Fruit fly (Drosophila melanogaster) whole organism: ENCODE results near the gene CG44000.

Experiments
- CG8478 ChIP-seq: fragments of >200 bp; optimal IDR thresholded peaks from 2 replicates; lab custom pipeline; 2018; ENCODE audit warnings: inconsistent platforms
- Dll ChIP-seq: fragments of >200 bp; optimal IDR thresholded peaks from 2 replicates; lab custom pipeline; 2017
- EcR ChIP-seq, 2 experiments: fragments of >200 bp; optimal IDR thresholded peaks; 2 replicates each; lab custom pipeline; 2017; ENCODE audit warnings: missing biosample characterization in 2 of 2, missing genetic modification characterization in 2 of 2, missing genetic modification reagents in 2 of 2
- pan ChIP-seq: fragments of >200 bp; optimal IDR thresholded peaks from 2 replicates; lab custom pipeline; 2017
- psq ChIP-seq: fragments of >200 bp; optimal IDR thresholded peaks from 2 replicates; lab custom pipeline; 2017
- usp ChIP-seq: fragments of >200 bp; optimal IDR thresholded peaks from 2 replicates; lab custom pipeline; 2017; ENCODE audit warnings: missing biosample characterization, missing genetic modification characterization, mixed read lengths

CG44000 gene

DNA sequence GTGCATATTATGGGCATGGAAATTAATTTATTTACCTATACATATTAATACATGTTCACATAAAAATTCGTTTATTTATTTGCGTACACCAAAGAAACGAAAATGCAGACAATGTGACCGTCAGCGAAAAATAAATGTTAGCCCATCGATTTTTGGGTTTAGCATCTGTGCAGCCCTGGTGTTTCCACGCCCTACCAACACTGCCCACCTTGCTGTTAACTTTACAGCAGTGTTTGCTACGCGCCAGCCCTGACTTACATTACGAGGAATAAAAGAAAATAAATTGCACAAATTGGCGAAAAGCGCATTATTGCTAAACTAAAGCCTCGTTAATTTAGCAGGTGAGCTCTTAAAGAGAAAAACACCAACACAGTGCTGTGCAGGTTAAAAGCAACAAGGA, at the start of gene CG44000, which contains the start of the genes CG33995 and CG44001:
Gene CG44000, plus strand, starts transcription at position 228 of the 400 bp plus-strand sequence.
Gene CG33995, plus strand, starts transcription at position 228 of the 400 bp plus-strand sequence.
Gene CG44001, plus strand, starts transcription at position 228 of the 400 bp plus-strand sequence.
- no peak for TF ChIP-seq usp
- no peak for TF ChIP-seq Dll
- no peak for TF ChIP-seq EcR (GFP tag; optimal IDR thresholded peaks at IDR 0.05; lab: Kevin White, UChicago)
- TF ChIP-seq CG8478 (lab: Kevin White, UChicago) = no peak
- no peak for TF ChIP-seq pan (lab: Kevin White, UChicago)
- TF ChIP-seq psq = no peak

DNA sequence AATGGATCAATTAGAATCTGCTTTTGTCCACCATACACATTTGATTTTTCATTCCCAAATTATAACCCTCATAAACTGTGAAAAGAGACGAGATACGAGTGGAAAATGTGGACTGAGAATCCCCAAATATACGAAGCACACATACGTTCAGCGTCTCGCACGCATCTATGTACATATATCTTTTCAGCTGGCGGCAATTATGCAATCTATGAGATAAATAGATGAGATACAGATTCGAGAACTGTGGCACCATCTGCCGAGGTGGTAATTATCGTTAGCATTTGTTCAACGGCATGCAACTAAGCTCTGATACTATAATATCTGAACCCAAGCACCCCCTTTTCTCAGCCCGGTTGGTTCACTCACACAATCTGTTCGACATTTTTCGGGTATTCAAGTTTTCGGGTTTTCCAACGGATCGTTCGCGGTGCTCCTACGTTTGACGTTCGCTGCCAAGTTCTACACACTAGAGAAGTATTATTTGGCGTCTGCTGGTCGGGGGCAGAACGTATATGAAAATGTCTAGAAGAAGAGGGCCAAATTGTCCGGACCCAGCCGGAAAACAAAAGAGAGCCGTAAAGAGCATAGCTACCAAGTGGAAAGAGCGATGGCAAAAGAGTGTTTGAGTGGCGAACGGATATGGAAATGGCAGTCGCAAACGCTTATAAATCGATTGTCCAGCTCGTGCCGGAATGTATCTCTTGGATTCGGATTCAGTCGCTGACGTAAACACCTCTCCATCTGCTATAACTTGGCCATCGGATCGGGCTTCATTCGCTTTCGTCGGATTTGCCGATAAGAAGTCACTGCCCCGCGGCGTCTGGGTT, 47.8 kb upstream of the CG44000 start:
- TF ChIP-seq CG8478 (lab: Kevin White, UChicago) = no peak
- no peak for TF ChIP-seq Dll
- TF ChIP-seq psq = no peak
- no peak for TF ChIP-seq EcR (GFP tag; optimal IDR thresholded peaks at IDR 0.05; lab: Kevin White, UChicago)

DNA sequence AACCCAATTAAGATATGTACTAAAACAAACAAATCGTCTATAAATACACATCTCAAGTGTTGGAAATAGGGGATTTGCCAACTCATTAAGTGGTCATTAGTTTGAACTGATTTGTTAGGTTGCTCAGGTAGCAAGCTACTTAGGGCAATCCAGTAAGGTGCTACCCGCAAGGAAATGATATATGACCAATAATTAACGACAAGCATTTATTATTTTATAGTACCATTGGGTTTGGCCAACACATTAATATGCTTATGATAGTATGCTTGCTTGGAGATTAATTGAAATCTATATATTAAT, 47.3 kb upstream of the CG44000 start:
- TF ChIP-seq CG8478 (lab: Kevin White, UChicago) (no peak), Dll (no peak), psq (no peak), EcR (GFP tag; optimal IDR thresholded peaks at IDR 0.05; lab: Kevin White, UChicago) (no peak), usp (no peak), pan (lab: Kevin White, UChicago) (no peak)

dm6 chr2L:4996283-4996922, 46.7 kb upstream of the CG44000 start:
- TF ChIP-seq pan (lab: Kevin White, UChicago) (no peak), EcR (GFP tag; optimal IDR thresholded peaks at IDR 0.05; lab: Kevin White, UChicago) (no peak), Dll (no peak), usp (no peak), CG8478 (lab: Kevin White, UChicago) (no peak), psq (no peak)

dm6 chr2L:4997401-4998259, 45.4 kb upstream of the CG44000 start:
- peak in 1 of 2 experiments; percentile 67 for TF ChIP-seq EcR (GFP tag; optimal IDR thresholded peaks at IDR 0.05; lab: Kevin White, UChicago)
- peak; percentile 64 for TF ChIP-seq CG8478 (lab: Kevin White, UChicago)
- no peak for TF ChIP-seq pan (lab: Kevin White, UChicago)
- TF ChIP-seq psq = no peak
- no peak for TF ChIP-seq Dll
- TF ChIP-seq usp = no peak

- TF ChIP-seq EcR (GFP tag; optimal IDR thresholded peaks at IDR 0.05; lab: Kevin White, UChicago) (no peak), CG8478 (lab: Kevin White, UChicago) (no peak), psq (no peak), pan (lab: Kevin White, UChicago) (no peak), usp (no peak), Dll (no peak)
Observed at dm6 chr2L:4998260-4998560, 44.9 kb upstream of the CG44000 start.

- TF ChIP-seq Dll (no peak), pan (lab: Kevin White, UChicago) (no peak)
Observed at dm6 chr2L:4998571-4999191, 44.4 kb upstream of the CG44000 start.

DNA sequence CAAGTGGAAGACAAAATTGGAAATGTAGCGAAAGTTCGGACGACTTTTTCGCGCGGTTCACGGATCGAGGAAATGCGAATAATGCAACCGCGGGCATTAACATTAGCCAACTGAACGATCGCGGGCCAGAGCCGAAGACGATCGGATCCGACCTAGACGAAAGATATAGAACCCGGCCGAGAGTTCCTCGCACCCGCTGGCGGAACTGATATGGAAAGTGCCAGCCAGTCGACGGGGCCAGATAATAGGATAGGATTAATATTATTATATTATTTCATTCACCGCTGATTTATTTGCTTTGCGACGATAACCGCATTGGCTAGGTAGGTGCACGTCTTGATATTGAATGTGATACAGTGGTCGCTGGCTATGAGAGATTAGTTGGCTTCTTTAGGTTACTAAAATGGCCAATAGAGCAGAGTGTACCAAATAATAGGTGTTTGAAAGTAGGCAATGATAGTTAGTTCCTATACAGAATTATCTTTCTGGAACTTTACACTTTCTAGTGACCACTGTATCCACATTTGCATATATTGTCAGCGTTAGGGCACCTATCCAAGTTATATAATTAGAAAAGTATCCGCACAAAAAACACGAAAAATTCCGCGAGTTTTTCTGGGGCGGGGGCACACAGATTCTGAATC, 43.6 kb upstream of the CG44000 start:
- TF ChIP-seq CG8478 (lab: Kevin White, UChicago) = no peak
- peak in 1 of 2 experiments; percentile 27 for TF ChIP-seq EcR (GFP tag; optimal IDR thresholded peaks at IDR 0.05; lab: Kevin White, UChicago)

- TF ChIP-seq CG8478 (lab: Kevin White, UChicago) (no peak), EcR (GFP tag; optimal IDR thresholded peaks at IDR 0.05; lab: Kevin White, UChicago) (no peak), usp (no peak)
Observed at dm6 chr2L:5000287-5000871, 42.7 kb upstream of the CG44000 start.

DNA sequence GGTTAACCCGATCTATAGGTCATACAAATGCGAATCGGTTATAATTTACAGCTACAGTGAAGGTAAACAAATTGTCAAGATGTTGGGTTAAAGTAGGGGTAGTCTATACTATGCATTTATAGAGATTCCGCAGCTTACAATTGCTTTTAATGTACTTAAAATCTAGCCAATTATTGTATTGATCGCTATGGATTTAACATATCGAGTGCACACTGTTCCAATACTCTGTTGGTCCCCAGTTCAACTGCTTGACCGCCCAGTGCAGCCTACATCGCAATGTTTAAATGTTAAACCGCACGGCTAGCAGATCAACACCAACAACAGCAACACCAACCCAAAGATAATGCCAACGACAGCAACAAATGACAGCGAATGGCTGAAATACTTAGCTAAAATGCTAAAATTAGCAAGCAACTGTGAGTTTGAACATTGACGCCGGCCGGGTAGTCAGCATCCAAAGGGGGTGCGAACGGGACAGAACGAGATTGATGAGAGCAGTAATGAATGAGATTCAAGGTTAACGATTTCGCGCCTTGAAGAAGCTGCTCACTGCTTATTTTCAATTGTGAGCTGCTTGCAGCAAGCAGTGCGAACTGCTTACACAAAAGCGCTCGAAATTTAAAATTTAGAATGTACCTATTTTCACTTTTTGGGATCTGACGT, 42.0 kb upstream of the CG44000 start:
- TF ChIP-seq usp (no peak), CG8478 (lab: Kevin White, UChicago) (peak; percentile 1)

dm6 chr2L:5001582-5001929, 41.5 kb upstream of the CG44000 start:
- TF ChIP-seq EcR (GFP tag; optimal IDR thresholded peaks at IDR 0.05; lab: Kevin White, UChicago) = no peak
- TF ChIP-seq psq = no peak
- no peak for TF ChIP-seq pan (lab: Kevin White, UChicago)
- no peak for TF ChIP-seq Dll
- no peak for TF ChIP-seq CG8478 (lab: Kevin White, UChicago)
